Fruit fly (Drosophila melanogaster) whole organism, embryonic: ENCODE data around the gene CG4880.

ENCODE experiments used
- ATbp ChIP-seq: fragments of 200-800 bp; sonication (Bioruptor generic); optimal IDR thresholded peaks from 2 replicates; lab custom pipeline; 2017; ENCODE audit warnings: missing biosample characterization, mild to moderate bottlenecking, missing genetic modification characterization, missing genetic modification reagents
- Adf1 ChIP-seq: fragments of 200-800 bp; sonication (Bioruptor generic); IDR thresholded peaks from 2 replicates; pipeline ENCODE4 v1.3.6; 2022; ENCODE audit warnings: missing biosample characterization, missing genetic modification characterization
- Antp ChIP-seq: fragments of 200-800 bp; sonication (Bioruptor generic); optimal IDR thresholded peaks from 3 replicates; lab custom pipeline; 2016; ENCODE audit warnings: missing biosample characterization, missing genetic modification characterization
- BtbVII ChIP-seq: fragments of 200-800 bp; sonication (Bioruptor generic); optimal IDR thresholded peaks from 3 replicates; lab custom pipeline; 2017; ENCODE audit warnings: missing biosample characterization, mild to moderate bottlenecking, missing genetic modification characterization
- CG10366 ChIP-seq: fragments of 200-800 bp; sonication (Bioruptor generic); IDR thresholded peaks from 2 replicates; pipeline ENCODE4 v1.3.6; 2022; ENCODE audit warnings: missing biosample characterization, missing genetic modification characterization
- CG10543 ChIP-seq: fragments of 200-800 bp; sonication (Bioruptor generic); optimal IDR thresholded peaks from 3 replicates; lab custom pipeline; 2017; ENCODE audit warnings: missing biosample characterization, mild to moderate bottlenecking, missing genetic modification characterization, moderate library complexity
- CG11504 ChIP-seq: fragments of 200-800 bp; sonication (Bioruptor generic); optimal IDR thresholded peaks from 3 replicates; lab custom pipeline; 2019; ENCODE audit warnings: missing biosample characterization, mild to moderate bottlenecking, missing genetic modification characterization, moderate library complexity
- CG13287 ChIP-seq: fragments of 200-800 bp; sonication (Bioruptor generic); IDR thresholded peaks from 2 replicates; pipeline ENCODE4 v1.3.6; 2022; ENCODE audit warnings: missing biosample characterization, missing genetic modification characterization; ENCODE audit not compliant: partially characterized antibody
- CG13424 ChIP-seq: fragments of 200-800 bp; sonication (Bioruptor generic); optimal IDR thresholded peaks from 2 replicates; lab custom pipeline; 2019; ENCODE audit warnings: missing biosample characterization, mild to moderate bottlenecking, missing genetic modification characterization, moderate library complexity
- CG13775 ChIP-seq: fragments of 200-800 bp; sonication (Bioruptor generic); optimal IDR thresholded peaks from 3 replicates; lab custom pipeline; 2017; ENCODE audit warnings: missing biosample characterization, mild to moderate bottlenecking, missing genetic modification characterization
- CG14441 ChIP-seq: fragments of 200-800 bp; sonication (Bioruptor generic); IDR thresholded peaks from 2 replicates; pipeline ENCODE4 v1.3.6; 2022; ENCODE audit warnings: missing biosample characterization, missing genetic modification characterization
- CG15269 ChIP-seq: fragments of 200-800 bp; sonication (Bioruptor generic); optimal IDR thresholded peaks from 2 replicates; lab custom pipeline; 2018; ENCODE audit warnings: missing biosample characterization, mild to moderate bottlenecking, missing genetic modification characterization, moderate library complexity
- CG15479 ChIP-seq: fragments of 200-800 bp; sonication (Bioruptor generic); optimal IDR thresholded peaks from 3 replicates; lab custom pipeline; 2019; ENCODE audit warnings: missing biosample characterization, mild to moderate bottlenecking, missing genetic modification characterization, moderate library complexity
- CG16815 ChIP-seq: fragments of 200-800 bp; sonication (Bioruptor generic); optimal IDR thresholded peaks from 3 replicates; lab custom pipeline; 2017; ENCODE audit warnings: missing biosample characterization, mild to moderate bottlenecking, missing genetic modification characterization
- CG16863 ChIP-seq: fragments of 200-800 bp; sonication (Bioruptor generic); optimal IDR thresholded peaks from 3 replicates; lab custom pipeline; 2016; ENCODE audit warnings: missing biosample characterization, missing genetic modification characterization
- CG17328 ChIP-seq: fragments of 200-800 bp; sonication (Bioruptor generic); IDR thresholded peaks from 2 replicates; pipeline ENCODE4 v1.3.6; 2022; ENCODE audit warnings: missing biosample characterization, missing genetic modification characterization
- CG17359 ChIP-seq: fragments of 200-800 bp; sonication (Bioruptor generic); optimal IDR thresholded peaks from 3 replicates; lab custom pipeline; 2018; ENCODE audit warnings: missing biosample characterization, mild to moderate bottlenecking, missing genetic modification characterization, moderate library complexity
- CG2202 ChIP-seq: fragments of 200-800 bp; sonication (Bioruptor generic); optimal IDR thresholded peaks from 2 replicates; lab custom pipeline; 2018; ENCODE audit warnings: missing biosample characterization, mild to moderate bottlenecking, missing genetic modification characterization
- CG31224 ChIP-seq: fragments of 200-800 bp; sonication (Bioruptor generic); IDR thresholded peaks from 2 replicates; pipeline ENCODE4 v1.3.6; 2022; ENCODE audit warnings: missing biosample characterization, missing genetic modification characterization
- CG3847 ChIP-seq: fragments of 200-800 bp; sonication (Bioruptor generic); IDR thresholded peaks from 2 replicates; pipeline ENCODE4 v1.3.6; 2022; ENCODE audit warnings: missing biosample characterization, missing genetic modification characterization
- CG8281 ChIP-seq: fragments of 200-800 bp; sonication (Bioruptor generic); optimal IDR thresholded peaks from 2 replicates; lab custom pipeline; 2018; ENCODE audit warnings: missing biosample characterization, mild to moderate bottlenecking, missing genetic modification characterization, moderate library complexity
- CG8478 ChIP-seq: fragments of >200 bp; optimal IDR thresholded peaks from 2 replicates; lab custom pipeline; 2018
- CG9609 ChIP-seq: fragments of 200-800 bp; sonication (Bioruptor generic); optimal IDR thresholded peaks from 3 replicates; lab custom pipeline; 2016; ENCODE audit warnings: missing biosample characterization, missing genetic modification characterization
- CHES-1-like ChIP-seq: fragments of 200-800 bp; sonication (Bioruptor generic); optimal IDR thresholded peaks from 2 replicates; lab custom pipeline; 2016; ENCODE audit warnings: missing biosample characterization, missing genetic modification characterization
- CkIIα-i1 ChIP-seq: fragments of 200-800 bp; sonication (Bioruptor generic); IDR thresholded peaks from 2 replicates; pipeline ENCODE4 v1.3.6; 2022; ENCODE audit warnings: missing biosample characterization, missing genetic modification characterization
- Doc2 ChIP-seq: fragments of 200-800 bp; sonication (Bioruptor generic); IDR thresholded peaks from 2 replicates; pipeline ENCODE4 v1.3.6; 2022; ENCODE audit warnings: missing biosample characterization, missing genetic modification characterization
- E2f2 ChIP-seq: fragments of 200-800 bp; sonication (Bioruptor generic); IDR thresholded peaks from 2 replicates; pipeline ENCODE4 v1.3.6; 2022; ENCODE audit warnings: missing biosample characterization, missing genetic modification characterization
- Eip74EF ChIP-seq, 2 experiments: fragments of 200-800 bp in 1 of 2; fragments of >200 bp in 1 of 2; sonication (Bioruptor generic) in 1 of 2; optimal IDR thresholded peaks; 2 replicates each; lab custom pipeline; 2017 to 2019; ENCODE audit warnings: missing biosample characterization in 2 of 2, missing genetic modification characterization in 2 of 2, mild to moderate bottlenecking in 1 of 2, moderate library complexity in 1 of 2
- Jarid2 ChIP-seq: fragments of 200-800 bp; sonication (Bioruptor generic); optimal IDR thresholded peaks from 3 replicates; lab custom pipeline; 2017; ENCODE audit warnings: mild to moderate bottlenecking, missing biosample characterization, missing genetic modification reagents, missing genetic modification characterization
- NK7.1 ChIP-seq: fragments of 200-800 bp; sonication (Bioruptor generic); optimal IDR thresholded peaks from 3 replicates; lab custom pipeline; 2016; ENCODE audit warnings: missing biosample characterization, missing genetic modification characterization
- Optix ChIP-seq: fragments of 200-800 bp; sonication (Bioruptor generic); IDR thresholded peaks from 3 replicates; pipeline ENCODE4 v1.3.6; 2022; ENCODE audit warnings: missing biosample characterization, missing genetic modification characterization
- Stat92E ChIP-seq, 3 experiments: fragments of >200 bp in 2 of 3; fragments of 200-800 bp in 1 of 3; sonication (Bioruptor generic) in 1 of 3; optimal IDR thresholded peaks; 2 replicates each; lab custom pipeline; 2017 to 2019; ENCODE audit warnings: missing biosample characterization in 3 of 3, missing genetic modification characterization in 3 of 3, mild to moderate bottlenecking in 1 of 3, moderate library complexity in 1 of 3
- Trl ChIP-seq, 3 experiments: fragments of >200 bp in 2 of 3; fragments of 200-800 bp in 1 of 3; sonication (Bioruptor generic) in 1 of 3; optimal IDR thresholded peaks; 2 replicates in 1 of 3; 3 replicates in 2 of 3; lab custom pipeline; 2016 to 2017; ENCODE audit warnings: missing biosample characterization in 1 of 3, missing genetic modification characterization in 1 of 3
- az2 ChIP-seq: fragments of 200-800 bp; sonication (Bioruptor generic); optimal IDR thresholded peaks from 3 replicates; lab custom pipeline; 2016; ENCODE audit warnings: missing biosample characterization, missing genetic modification characterization
- chm ChIP-seq: fragments of 200-800 bp; sonication (Bioruptor generic); IDR thresholded peaks from 2 replicates; pipeline ENCODE4 v1.3.6; 2022; ENCODE audit warnings: missing biosample characterization, missing genetic modification characterization
- chn ChIP-seq: fragments of 200-800 bp; sonication (Bioruptor generic); optimal IDR thresholded peaks from 2 replicates; lab custom pipeline; 2016; ENCODE audit warnings: missing biosample characterization, missing genetic modification characterization
- disco-r ChIP-seq: fragments of 200-800 bp; sonication (Bioruptor generic); optimal IDR thresholded peaks from 2 replicates; lab custom pipeline; 2016; ENCODE audit warnings: missing biosample characterization, missing genetic modification characterization
- exex ChIP-seq: fragments of 200-800 bp; sonication (Bioruptor generic); optimal IDR thresholded peaks from 4 replicates; lab custom pipeline; 2018; ENCODE audit warnings: missing biosample characterization, mild to moderate bottlenecking, missing genetic modification characterization, moderate library complexity
- gem ChIP-seq: fragments of 200-800 bp; sonication (Bioruptor generic); optimal IDR thresholded peaks from 2 replicates; lab custom pipeline; 2019; ENCODE audit warnings: missing biosample characterization, mild to moderate bottlenecking, missing genetic modification characterization, moderate library complexity
- grau ChIP-seq: fragments of 200-800 bp; optimal IDR thresholded peaks from 3 replicates; lab custom pipeline; 2019; ENCODE audit warnings: missing biosample characterization, mild to moderate bottlenecking, missing genetic modification characterization, moderate library complexity
- ind ChIP-seq: fragments of 200-800 bp; sonication (Bioruptor generic); optimal IDR thresholded peaks from 3 replicates; lab custom pipeline; 2016; ENCODE audit warnings: missing biosample characterization, missing genetic modification characterization
- jing ChIP-seq: fragments of 200-800 bp; sonication (Bioruptor generic); optimal IDR thresholded peaks from 2 replicates; lab custom pipeline; 2018; ENCODE audit warnings: missing biosample characterization, mild to moderate bottlenecking, missing genetic modification characterization
- kah ChIP-seq: fragments of 200-800 bp; sonication (Bioruptor generic); optimal IDR thresholded peaks from 2 replicates; lab custom pipeline; 2018; ENCODE audit warnings: missing biosample characterization, mild to moderate bottlenecking, missing genetic modification characterization
- knrl ChIP-seq: fragments of 200-800 bp; sonication (Bioruptor generic); IDR thresholded peaks from 3 replicates; pipeline ENCODE4 v1.3.6; 2022; ENCODE audit warnings: missing biosample characterization, missing genetic modification characterization; ENCODE audit not compliant: partially characterized antibody
- lola ChIP-seq, 3 experiments: fragments of >200 bp in 2 of 3; fragments of 200-800 bp in 1 of 3; sonication (Bioruptor generic) in 1 of 3; optimal IDR thresholded peaks; 2 replicates each; lab custom pipeline; 2017 to 2019; ENCODE audit warnings: missing biosample characterization in 3 of 3, missing genetic modification characterization in 3 of 3, mild to moderate bottlenecking in 1 of 3, moderate library complexity in 1 of 3
- onecut ChIP-seq: fragments of 200-800 bp; sonication (Bioruptor generic); IDR thresholded peaks from 2 replicates; pipeline ENCODE4 v1.3.6; 2022; ENCODE audit warnings: missing biosample characterization, missing genetic modification characterization
- pnt ChIP-seq: fragments of 200-800 bp; sonication (Bioruptor generic); optimal IDR thresholded peaks from 3 replicates; lab custom pipeline; 2016; ENCODE audit warnings: missing biosample characterization, missing genetic modification characterization
- run ChIP-seq: fragments of 200-800 bp; sonication (Bioruptor generic); optimal IDR thresholded peaks from 3 replicates; lab custom pipeline; 2018; ENCODE audit warnings: missing biosample characterization, mild to moderate bottlenecking, missing genetic modification characterization
- salm ChIP-seq: fragments of 200-800 bp; sonication (Bioruptor generic); optimal IDR thresholded peaks from 2 replicates; lab custom pipeline; 2018; ENCODE audit warnings: missing biosample characterization, mild to moderate bottlenecking, missing genetic modification characterization
- sens-2 ChIP-seq: fragments of 200-800 bp; sonication (Bioruptor generic); IDR thresholded peaks from 2 replicates; pipeline ENCODE4 v1.3.6; 2022; ENCODE audit warnings: missing biosample characterization, missing genetic modification characterization
- yki ChIP-seq: fragments of >200 bp; optimal IDR thresholded peaks from 3 replicates; lab custom pipeline; 2018

Gene CG4880

DNA sequence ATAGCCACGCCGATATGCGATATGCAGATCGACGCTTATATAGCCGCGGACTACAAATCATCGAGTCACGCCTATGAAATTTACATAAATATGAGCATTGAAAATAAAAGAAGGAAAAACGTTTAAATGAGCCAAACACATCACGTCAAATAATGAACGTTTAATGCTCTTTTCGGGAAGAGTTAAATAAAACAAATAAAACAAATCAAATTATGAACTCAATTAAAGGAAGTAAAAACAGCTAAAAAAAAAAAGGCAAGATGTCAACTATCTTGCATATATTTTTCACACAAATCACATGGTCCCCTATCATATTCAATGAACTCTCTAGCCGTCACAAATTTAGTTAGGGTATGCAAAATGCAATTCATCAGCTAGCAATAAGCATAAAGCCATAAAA lies 19.0 kb upstream of the CG4880 start (continued):
- TF ChIP-seq chn (GFP tag; lab: Kevin White, UChicago) (no peak), CG15479 (GFP tag; lab: Kevin White, UChicago) (no peak), yki (lab: Kevin White, UChicago) (no peak), CkIIα-i1 (GFP tag; lab: Robert Waterston, UW) (no peak), knrl (GFP tag; lab: Robert Waterston, UW) (no peak), Eip74EF (GFP tag; optimal IDR thresholded peaks at IDR 0.05; lab: Kevin White, UChicago) (peak in 1 of 2 experiments; percentile 5), Stat92E (GFP tag; optimal IDR thresholded peaks at IDR 0.05; lab: Kevin White, UChicago) (no peak), sens-2 (GFP tag; lab: Robert Waterston, UW) (no peak), CG13775 (GFP tag; lab: Kevin White, UChicago) (no peak), ind (GFP tag; lab: Kevin White, UChicago) (no peak), CG8478 (no peak), CG11504 (tag; lab: Kevin White, UChicago) (peak; percentile 65), BtbVII (GFP tag; lab: Kevin White, UChicago) (no peak), CG13424 (peak; percentile 40), CHES-1-like (no peak), Adf1 (GFP tag; lab: Robert Waterston, UW) (no peak), CG10366 (GFP tag; lab: Robert Waterston, UW) (peak; percentile 62), CG17328 (GFP tag; lab: Robert Waterston, UW) (0 out of 2 replicates have a peak, but pooled peaks have one; percentile 17), exex (tag; lab: Kevin White, UChicago) (no peak), CG15269 (peak; percentile 51), chm (GFP tag; lab: Robert Waterston, UW) (no peak), lola (GFP tag; optimal IDR thresholded peaks at IDR 0.05; lab: Kevin White, UChicago) (no peak), grau (peak; percentile 21), E2f2 (GFP tag; lab: Robert Waterston, UW) (peak; percentile 14; the same call in 1 of the 2 replicates), CG16863 (GFP tag; lab: Kevin White, UChicago) (no peak), CG17359 (peak; percentile 33), CG2202 (tag; lab: Kevin White, UChicago) (no peak), Doc2 (GFP tag; lab: Robert Waterston, UW) (no peak), CG13287 (no peak), CG9609 (GFP tag; lab: Kevin White, UChicago) (no peak), kah (GFP tag; lab: Kevin White, UChicago) (no peak), CG14441 (GFP tag; lab: Robert Waterston, UW) (peak; percentile 53), Jarid2 (GFP tag; lab: Kevin White, UChicago) (no peak), CG3847 (GFP tag; lab: Robert Waterston, UW) (no peak), az2 (GFP tag; lab: Kevin White, UChicago) (no peak), run (no peak), pnt (GFP tag; lab: Kevin White, UChicago) (peak; percentile 14), Trl (optimal IDR thresholded peaks at IDR 0.05; lab: Kevin White, UChicago) (no peak), Trl (GFP tag; optimal IDR thresholded peaks at IDR 0.05; lab: Kevin White, UChicago) (no peak), CG31224 (no peak), CG10543 (GFP tag; lab: Kevin White, UChicago) (no peak), jing (GFP tag; lab: Kevin White, UChicago) (no peak), gem (peak; percentile 52), CG16815 (GFP tag; lab: Kevin White, UChicago) (no peak), Optix (GFP tag; lab: Robert Waterston, UW) (no peak), Antp (GFP tag; lab: Kevin White, UChicago) (peak; percentile 5), CG8281 (tag; lab: Kevin White, UChicago) (no peak), ATbp (GFP tag; lab: Kevin White, UChicago) (no peak), onecut (GFP tag; lab: Robert Waterston, UW) (0 out of 2 replicates have a peak, but pooled peaks have one; percentile 10), disco-r (no peak), salm (tag; lab: Kevin White, UChicago) (peak; percentile 5), NK7.1 (GFP tag; lab: Kevin White, UChicago) (no peak)
